Worm (Caenorhabditis elegans): ENCODE data around the gene nhr-154.

DNA sequence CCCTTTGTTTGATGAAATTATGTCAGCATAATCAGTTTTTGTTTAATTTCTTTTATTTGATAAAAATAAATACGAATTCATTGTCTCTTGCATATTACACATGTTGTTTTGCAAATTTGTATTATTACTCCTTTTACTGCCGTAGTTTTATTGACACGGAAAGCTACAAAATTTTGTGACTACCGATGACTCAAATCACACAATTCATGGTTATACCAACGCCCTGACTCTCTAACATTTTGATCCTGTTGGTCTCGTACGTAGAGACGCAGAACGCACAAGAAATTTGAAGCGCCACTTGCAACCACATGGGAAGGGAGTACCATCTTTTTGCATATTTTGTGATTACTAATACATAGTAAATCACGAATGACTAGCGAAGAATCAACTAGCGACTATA is 5.2 kb upstream of the nhr-154 start, which contains the start of gene nhr-207:
- TF ChIP-seq unc-55 (GFP tag; optimal IDR thresholded peaks at IDR 0.05) (no peak), snpc-4 (tag; optimal IDR thresholded peaks at IDR 0.05) (no peak), nhr-237 (tag; optimal IDR thresholded peaks at IDR 0.05) (no peak), fos-1 (tag; optimal IDR thresholded peaks at IDR 0.05) (peak; percentile 72)

All from whole organism, L2 larva.